Worm (Caenorhabditis elegans): Measurements from ENCODE around the gene Y45G12B.2.

The Y45G12B.2 gene

DNA sequence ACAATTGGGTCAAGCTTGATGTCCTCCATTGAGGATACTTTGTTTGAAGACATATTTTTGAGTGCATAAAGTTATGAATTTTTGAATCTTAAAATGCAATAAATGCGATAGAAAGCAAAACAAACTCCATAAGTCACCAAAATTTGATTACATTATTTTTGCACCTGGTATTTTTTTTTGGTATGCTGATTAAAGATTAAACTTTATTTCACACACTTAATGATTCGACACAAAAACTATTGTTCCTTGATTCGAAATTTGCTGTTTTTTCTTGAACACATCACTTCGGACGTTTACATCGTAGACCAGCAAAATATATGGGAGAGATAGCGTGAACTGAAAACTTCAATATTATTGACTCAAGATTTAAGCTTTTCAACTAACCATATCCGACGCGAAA is 45.7 kb downstream of the Y45G12B.2 start, which contains the start of gene srg-61:
Gene srg-61 (minus strand): TSS at position 101 of the 400 bp plus-strand sequence.
- TF ChIP-seq med-1 (GFP tag; optimal IDR thresholded peaks at IDR 0.05; ENCODE audit: insufficient read depth) = no peak
- no peak for TF ChIP-seq tab-1 (GFP tag; IDR thresholded peaks at IDR 0.05)
- no peak for TF ChIP-seq ref-1 (GFP tag; conservative IDR thresholded peaks at IDR 0.05)
- no peak for TF ChIP-seq ztf-29 (GFP tag; IDR thresholded peaks at IDR 0.05)
- no peak for TF ChIP-seq klf-2 (GFP tag; conservative IDR thresholded peaks at IDR 0.05)

DNA sequence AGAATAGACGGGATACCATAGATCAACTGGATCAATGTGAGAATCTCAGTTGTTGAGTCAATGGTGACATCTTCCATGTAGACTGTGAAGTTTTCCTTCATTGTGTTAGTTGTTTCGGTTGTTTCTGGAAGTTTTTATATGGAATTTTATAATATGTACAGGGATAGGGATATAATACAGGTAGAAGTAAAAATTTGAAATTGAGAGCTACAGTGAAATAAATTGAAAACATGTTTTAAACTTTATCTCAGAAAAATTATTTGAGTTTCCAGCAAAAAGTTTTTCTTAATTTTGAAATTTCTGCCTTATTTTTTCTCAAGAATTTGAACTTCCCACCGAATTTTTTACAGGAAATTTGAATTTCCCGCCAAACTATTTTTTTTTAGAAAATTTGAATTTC is 47.7 kb downstream of the Y45G12B.2 start, which contains the start of gene srg-62:
Gene srg-62 (minus strand): TSS at position 101 of the 400 bp plus-strand sequence.
- TF ChIP-seq ztf-29 (GFP tag; IDR thresholded peaks at IDR 0.05) (no peak), tab-1 (GFP tag; IDR thresholded peaks at IDR 0.05) (no peak)

DNA sequence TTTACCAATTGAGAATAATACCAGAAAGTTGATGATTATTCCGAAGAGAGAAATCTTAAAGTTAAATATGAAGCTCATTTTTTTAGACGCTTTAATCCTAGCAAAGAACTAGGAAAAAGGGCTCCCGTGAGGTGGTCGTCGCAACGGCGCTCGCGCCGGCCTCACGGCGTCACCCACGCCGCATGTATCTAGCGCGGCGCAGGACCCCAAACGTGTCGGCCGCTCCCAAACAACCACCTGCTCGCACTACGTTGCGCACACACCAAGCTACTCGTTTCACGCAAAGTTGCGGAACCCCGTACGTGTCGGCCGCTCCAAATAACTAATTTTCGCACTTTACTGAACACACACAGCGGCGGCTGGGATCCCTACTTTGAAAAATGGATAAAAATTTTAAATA is 51.8 kb downstream of the Y45G12B.2 start:
- TF ChIP-seq ztf-29 (GFP tag; IDR thresholded peaks at IDR 0.05) = no peak
- no peak for TF ChIP-seq med-1 (GFP tag; optimal IDR thresholded peaks at IDR 0.05; ENCODE audit: insufficient read depth)
- no peak for TF ChIP-seq ref-1 (GFP tag; conservative IDR thresholded peaks at IDR 0.05)
- TF ChIP-seq flt-1 (GFP tag; IDR thresholded peaks at IDR 0.05) = no peak
- TF ChIP-seq T22C8.4 (GFP tag; IDR thresholded peaks at IDR 0.05) = no peak
- TF ChIP-seq ztf-23 (GFP tag; IDR thresholded peaks at IDR 0.05) = no peak
- TF ChIP-seq klf-2 (GFP tag; conservative IDR thresholded peaks at IDR 0.05) = no peak
- TF ChIP-seq tab-1 (GFP tag; IDR thresholded peaks at IDR 0.05) = no peak
- TF ChIP-seq cog-1 (tag; optimal IDR thresholded peaks at IDR 0.05) = no peak

Measured in whole organism, midembryonic.